Worm (Caenorhabditis elegans) whole organism, late embryonic: ENCODE measurements around the gene let-2.

Experiments used
- Y22D7AL.16 ChIP-seq: sonication (generic microtip); optimal IDR thresholded peaks from 2 replicates; lab custom pipeline; 2016; ENCODE audit warnings: missing genetic modification characterization, missing compliant biosample characterization
- ceh-19 ChIP-seq: fragments of 200-800 bp; sonication (Bioruptor generic); optimal IDR thresholded peaks from 2 replicates; lab custom pipeline; 2018; ENCODE audit warnings: mild to moderate bottlenecking, missing genetic modification characterization, missing compliant biosample characterization
- ceh-24 ChIP-seq: sonication (generic microtip); optimal IDR thresholded peaks from 2 replicates; lab custom pipeline; 2016; ENCODE audit warnings: mild to moderate bottlenecking, missing genetic modification characterization, missing compliant biosample characterization
- ceh-31 ChIP-seq: sonication (generic microtip); optimal IDR thresholded peaks from 2 replicates; lab custom pipeline; 2016; ENCODE audit warnings: missing genetic modification characterization, missing compliant biosample characterization
- hlh-13 ChIP-seq: fragments of 200-800 bp; sonication (Bioruptor generic); optimal IDR thresholded peaks from 2 replicates; lab custom pipeline; 2018; ENCODE audit warnings: mild to moderate bottlenecking, missing genetic modification characterization, missing compliant biosample characterization
- hlh-30 ChIP-seq: sonication (generic microtip); optimal IDR thresholded peaks from 2 replicates; lab custom pipeline; 2017; ENCODE audit warnings: antibody characterized with exemption, missing genetic modification characterization, missing compliant biosample characterization; ENCODE audit not compliant: insufficient read depth
- mec-3 ChIP-seq: sonication (generic microtip); optimal IDR thresholded peaks from 2 replicates; lab custom pipeline; 2016; ENCODE audit warnings: borderline replicate concordance, missing genetic modification characterization, missing compliant biosample characterization
- ref-2 ChIP-seq: sonication (generic microtip); optimal IDR thresholded peaks from 2 replicates; lab custom pipeline; 2016; ENCODE audit warnings: missing genetic modification characterization, missing compliant biosample characterization
- sox-4 ChIP-seq: sonication (generic microtip); optimal IDR thresholded peaks from 2 replicates; lab custom pipeline; 2017; ENCODE audit warnings: mild to moderate bottlenecking, missing genetic modification characterization, inconsistent platforms, missing compliant biosample characterization
- tbx-2 ChIP-seq: sonication (generic microtip); optimal IDR thresholded peaks from 2 replicates; lab custom pipeline; 2016; ENCODE audit warnings: missing genetic modification characterization, missing compliant biosample characterization

- TF ChIP-seq ceh-31 (tag; lab: Kevin White, UChicago) (no peak), Y22D7AL.16 (tag; lab: Kevin White, UChicago) (no peak), hlh-13 (GFP tag; lab: Kevin White, UChicago) (no peak), tbx-2 (tag; lab: Kevin White, UChicago) (no peak), hlh-30 (no peak), sox-4 (tag; lab: Kevin White, UChicago) (no peak), ceh-19 (GFP tag; lab: Kevin White, UChicago) (no peak), ceh-24 (tag; lab: Kevin White, UChicago) (no peak), mec-3 (no peak), ref-2 (tag; lab: Kevin White, UChicago) (no peak)
Observed at ce11 chrX:16368969-16369368, 20.2 kb downstream of the let-2 start.
